Fruit fly (Drosophila melanogaster) whole organism: ENCODE results near the gene Ankle2.

ENCODE experiments used
- CG8478 ChIP-seq: fragments of >200 bp; optimal IDR thresholded peaks from 2 replicates; lab custom pipeline; 2018; ENCODE audit warnings: inconsistent platforms
- Dll ChIP-seq: fragments of >200 bp; optimal IDR thresholded peaks from 2 replicates; lab custom pipeline; 2017
- pan ChIP-seq: fragments of >200 bp; optimal IDR thresholded peaks from 2 replicates; lab custom pipeline; 2017
- psq ChIP-seq: fragments of >200 bp; optimal IDR thresholded peaks from 2 replicates; lab custom pipeline; 2017
- usp ChIP-seq: fragments of >200 bp; optimal IDR thresholded peaks from 2 replicates; lab custom pipeline; 2017; ENCODE audit warnings: missing biosample characterization, missing genetic modification characterization, mixed read lengths

- TF ChIP-seq usp, result no peak
- no peak for TF ChIP-seq CG8478 (lab: Kevin White, UChicago)
- no peak for TF ChIP-seq psq (lab: Kevin White, UChicago)
- TF ChIP-seq pan (lab: Kevin White, UChicago), result no peak
- TF ChIP-seq Dll (lab: Kevin White, UChicago), result no peak
Observed at dm6 chrX:17558708-17559107, 20.3 kb downstream of the Ankle2 start.
